Fruit fly (Drosophila melanogaster) whole organism, pupa: ENCODE data around the gene Arp2.

Experiments used
- CG10348 ChIP-seq: fragments of 200-800 bp; sonication (Bioruptor generic); IDR thresholded peaks from 2 replicates; pipeline ENCODE4 v1.3.6; 2022; ENCODE audit warnings: missing biosample characterization, missing genetic modification characterization
- CG12605 ChIP-seq: fragments of 200-800 bp; sonication (Bioruptor generic); IDR thresholded peaks from 2 replicates; pipeline ENCODE4 v1.3.6; 2022; ENCODE audit warnings: missing biosample characterization, missing genetic modification characterization
- CG13204 ChIP-seq: fragments of 200-800 bp; sonication (Bioruptor generic); optimal IDR thresholded peaks from 2 replicates; lab custom pipeline; 2018; ENCODE audit warnings: missing biosample characterization, mild to moderate bottlenecking, missing genetic modification characterization, moderate library complexity
- CG14655 ChIP-seq: fragments of 200-800 bp; sonication (Bioruptor generic); optimal IDR thresholded peaks from 3 replicates; lab custom pipeline; 2017; ENCODE audit warnings: mild to moderate bottlenecking, missing biosample characterization, missing genetic modification reagents, missing genetic modification characterization
- CG15710 ChIP-seq: fragments of 200-800 bp; sonication (Bioruptor generic); optimal IDR thresholded peaks from 2 replicates; lab custom pipeline; 2018; ENCODE audit warnings: missing biosample characterization, mild to moderate bottlenecking, missing genetic modification characterization, moderate library complexity
- CG17806 ChIP-seq: fragments of 200-800 bp; sonication (Bioruptor generic); optimal IDR thresholded peaks from 2 replicates; lab custom pipeline; 2018; ENCODE audit warnings: missing biosample characterization, mild to moderate bottlenecking, missing genetic modification characterization, moderate library complexity
- CG32121 ChIP-seq: fragments of 200-800 bp; sonication (Bioruptor generic); IDR thresholded peaks from 2 replicates; pipeline ENCODE4 v1.3.6; 2022; ENCODE audit warnings: missing biosample characterization, missing genetic modification characterization
- CG34367 ChIP-seq: fragments of 200-800 bp; sonication (Bioruptor generic); optimal IDR thresholded peaks from 2 replicates; lab custom pipeline; 2018; ENCODE audit warnings: missing biosample characterization, mild to moderate bottlenecking, missing genetic modification characterization
- CG4496 ChIP-seq: fragments of 200-800 bp; sonication (Bioruptor generic); IDR thresholded peaks from 3 replicates; pipeline ENCODE4 v1.3.6; 2022; ENCODE audit warnings: missing biosample characterization, missing genetic modification characterization
- CG8159 ChIP-seq: fragments of 200-800 bp; sonication (Bioruptor generic); optimal IDR thresholded peaks from 3 replicates; lab custom pipeline; 2018; ENCODE audit warnings: missing biosample characterization, mild to moderate bottlenecking, missing genetic modification characterization, moderate library complexity
- CG8301 ChIP-seq: fragments of 200-800 bp; sonication (Bioruptor generic); optimal IDR thresholded peaks from 2 replicates; lab custom pipeline; 2018; ENCODE audit warnings: missing biosample characterization, mild to moderate bottlenecking, missing genetic modification characterization
- CG9948 ChIP-seq: fragments of 200-800 bp; sonication (Bioruptor generic); optimal IDR thresholded peaks from 2 replicates; lab custom pipeline; 2018; ENCODE audit warnings: missing biosample characterization, mild to moderate bottlenecking, missing genetic modification characterization, moderate library complexity
- D1 ChIP-seq: fragments of 200-800 bp; sonication (Bioruptor generic); optimal IDR thresholded peaks from 2 replicates; lab custom pipeline; 2018; ENCODE audit warnings: missing biosample characterization, mild to moderate bottlenecking, missing genetic modification characterization, moderate library complexity
- EcR ChIP-seq: fragments of 200-800 bp; sonication (Bioruptor generic); optimal IDR thresholded peaks from 3 replicates; lab custom pipeline; 2019; ENCODE audit warnings: missing biosample characterization, missing genetic modification characterization, mild to moderate bottlenecking, moderate library complexity, missing genetic modification reagents
- Pif1A ChIP-seq: fragments of 200-800 bp; sonication (Bioruptor generic); optimal IDR thresholded peaks from 3 replicates; lab custom pipeline; 2016; ENCODE audit warnings: missing biosample characterization, missing genetic modification characterization
- Pif1B ChIP-seq: fragments of 200-800 bp; sonication (Bioruptor generic); optimal IDR thresholded peaks from 3 replicates; lab custom pipeline; 2016; ENCODE audit warnings: missing biosample characterization, missing genetic modification characterization
- Snoo ChIP-seq: fragments of 200-800 bp; sonication (Bioruptor generic); optimal IDR thresholded peaks from 3 replicates; lab custom pipeline; 2017; ENCODE audit warnings: missing biosample characterization, mild to moderate bottlenecking, missing genetic modification characterization, inconsistent platforms
- fd96Ca ChIP-seq: fragments of 200-800 bp; sonication (Bioruptor generic); IDR thresholded peaks from 3 replicates; pipeline ENCODE4 v1.3.6; 2022; ENCODE audit warnings: missing biosample characterization, missing genetic modification characterization
- gl ChIP-seq: fragments of 200-800 bp; sonication (Bioruptor generic); optimal IDR thresholded peaks from 2 replicates; lab custom pipeline; 2018; ENCODE audit warnings: missing biosample characterization, mild to moderate bottlenecking, missing genetic modification characterization
- rn ChIP-seq: fragments of 200-800 bp; sonication (Bioruptor generic); IDR thresholded peaks from 2 replicates; pipeline ENCODE4 v1.3.6; 2022; ENCODE audit warnings: missing biosample characterization, missing genetic modification characterization

Gene Arp2

DNA sequence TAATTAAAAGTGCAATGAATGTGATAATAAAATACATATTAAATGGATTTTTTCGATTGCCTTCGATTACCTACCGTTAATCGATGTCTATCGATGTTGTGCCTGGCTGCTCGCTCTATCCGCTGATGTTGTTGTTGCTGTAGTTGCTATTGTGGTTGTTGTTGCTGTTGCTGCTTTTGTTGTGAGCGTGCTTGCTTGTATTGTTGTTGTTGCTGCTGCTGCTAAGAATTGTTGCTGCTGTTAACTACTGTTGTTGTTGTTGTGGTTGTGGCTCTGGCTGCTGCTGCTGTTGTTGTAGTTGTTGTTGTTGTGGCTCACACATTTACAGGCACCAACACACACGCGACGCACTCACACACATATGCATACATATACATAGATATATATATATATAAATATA lies 26.6 kb downstream of the Arp2 start:
- TF ChIP-seq EcR (GFP tag; lab: Kevin White, UChicago) (no peak), CG10348 (GFP tag; lab: Robert Waterston, UW) (no peak), gl (tag; lab: Kevin White, UChicago) (no peak), CG34367 (tag; lab: Kevin White, UChicago) (no peak), CG8159 (tag; lab: Kevin White, UChicago) (no peak), CG12605 (GFP tag; lab: Robert Waterston, UW) (no peak), Pif1B (GFP tag; lab: Kevin White, UChicago) (no peak), CG14655 (no peak), CG4496 (GFP tag; lab: Robert Waterston, UW) (no peak), CG13204 (GFP tag; lab: Kevin White, UChicago) (no peak), rn (no peak), CG32121 (GFP tag; lab: Robert Waterston, UW) (no peak), fd96Ca (GFP tag; lab: Robert Waterston, UW) (no peak), CG8301 (tag; lab: Kevin White, UChicago) (no peak), D1 (no peak), CG9948 (tag; lab: Kevin White, UChicago) (no peak), Snoo (tag; lab: Kevin White, UChicago) (no peak), Pif1A (no peak), CG17806 (tag; lab: Kevin White, UChicago) (no peak)
- TF ChIP-seq, all 21 proteins: peak for 0

- TF ChIP-seq CG10348 (GFP tag; lab: Robert Waterston, UW) (no peak), CG4496 (GFP tag; lab: Robert Waterston, UW) (0 out of 3 replicates have a peak, but pooled peaks have one; percentile 29)
These were observed 27.6 kb downstream of the Arp2 start for dm6 chrX:16526084-16526734.

dm6 chrX:16525315-16525714 lies 28.5 kb downstream of the Arp2 start, which contains the start of gene Cnx14D:
TSS of gene Cnx14D (minus strand) at chrX:16525415.
- no peak for TF ChIP-seq CG15710 (tag; lab: Kevin White, UChicago)
- no peak for TF ChIP-seq D1
- no peak for TF ChIP-seq gl (tag; lab: Kevin White, UChicago)
- no peak for TF ChIP-seq CG4496 (GFP tag; lab: Robert Waterston, UW)
- TF ChIP-seq CG8159 (tag; lab: Kevin White, UChicago): no peak
- TF ChIP-seq CG8301 (tag; lab: Kevin White, UChicago): no peak
- TF ChIP-seq CG13204 (GFP tag; lab: Kevin White, UChicago): no peak
